Worm (Caenorhabditis elegans) whole organism, mixed stage, embryonic: ENCODE data around the gene lron-5.

Source experiments
- M03D4.4 ChIP-seq: sonication (generic microtip); optimal IDR thresholded peaks from 2 replicates; lab custom pipeline; 2017; ENCODE audit warnings: mild to moderate bottlenecking, missing genetic modification characterization, missing compliant biosample characterization
- bed-3 ChIP-seq: fragments of 200-800 bp; sonication (Bioruptor generic); optimal IDR thresholded peaks from 3 replicates; lab custom pipeline; 2018; ENCODE audit warnings: mild to moderate bottlenecking, missing genetic modification characterization, moderate library complexity, missing compliant biosample characterization
- blmp-1 ChIP-seq: fragments of 150-350 bp; optimal IDR thresholded peaks from 2 replicates; lab custom pipeline; 2014; ENCODE audit warnings: missing biosample characterization, missing genetic modification characterization
- ceh-39 ChIP-seq: fragments of 150-350 bp; optimal IDR thresholded peaks from 2 replicates; lab custom pipeline; 2014; ENCODE audit warnings: missing biosample characterization, missing genetic modification characterization
- ceh-43 ChIP-seq: fragments of 200-800 bp; sonication (Bioruptor generic); optimal IDR thresholded peaks from 2 replicates; lab custom pipeline; 2018; ENCODE audit warnings: mild to moderate bottlenecking, missing genetic modification characterization, moderate library complexity, missing compliant biosample characterization
- ceh-83 ChIP-seq: fragments of 200-800 bp; sonication (Bioruptor generic); optimal IDR thresholded peaks from 2 replicates; lab custom pipeline; 2018; ENCODE audit warnings: mild to moderate bottlenecking, missing genetic modification characterization, missing compliant biosample characterization
- ces-1 ChIP-seq: fragments of 150-350 bp; optimal IDR thresholded peaks from 2 replicates; lab custom pipeline; 2014; ENCODE audit warnings: missing biosample characterization, missing genetic modification reagents, missing genetic modification characterization
- cnd-1 ChIP-seq: fragments of 200-800 bp; sonication (Bioruptor generic); optimal IDR thresholded peaks from 2 replicates; lab custom pipeline; 2018; ENCODE audit warnings: mild to moderate bottlenecking, missing genetic modification characterization, missing compliant biosample characterization
- drap-1 ChIP-seq: fragments of 200-800 bp; sonication (Bioruptor generic); optimal IDR thresholded peaks from 3 replicates; lab custom pipeline; 2018; ENCODE audit warnings: mild to moderate bottlenecking, missing genetic modification characterization, missing compliant biosample characterization
- elt-1 ChIP-seq: sonication (generic microtip); optimal IDR thresholded peaks from 2 replicates; lab custom pipeline; 2017; ENCODE audit warnings: missing genetic modification characterization, mild to moderate bottlenecking, missing compliant biosample characterization, antibody characterized with exemption, moderate library complexity, borderline replicate concordance; ENCODE audit not compliant: insufficient read depth
- elt-3 ChIP-seq: fragments of 150-350 bp; optimal IDR thresholded peaks from 2 replicates; lab custom pipeline; 2014; ENCODE audit warnings: missing biosample characterization, missing genetic modification characterization
- flh-1 ChIP-seq: fragments of 200-800 bp; sonication (Bioruptor generic); optimal IDR thresholded peaks from 2 replicates; lab custom pipeline; 2018; ENCODE audit warnings: mild to moderate bottlenecking, missing genetic modification characterization, moderate library complexity, missing compliant biosample characterization
- ham-2 ChIP-seq: fragments of 200-800 bp; sonication (Bioruptor generic); optimal IDR thresholded peaks from 2 replicates; lab custom pipeline; 2018; ENCODE audit warnings: mild to moderate bottlenecking, missing genetic modification characterization, missing compliant biosample characterization
- hlh-1 ChIP-seq: fragments of 150-350 bp; optimal IDR thresholded peaks from 2 replicates; lab custom pipeline; 2014; ENCODE audit warnings: missing biosample characterization, missing genetic modification reagents, missing genetic modification characterization
- lin-13 ChIP-seq: fragments of 150-350 bp; optimal IDR thresholded peaks from 2 replicates; lab custom pipeline; 2014; ENCODE audit warnings: missing biosample characterization, missing genetic modification characterization
- lin-32 ChIP-seq: fragments of 200-800 bp; sonication (Bioruptor generic); optimal IDR thresholded peaks from 2 replicates; lab custom pipeline; 2018; ENCODE audit warnings: mild to moderate bottlenecking, missing genetic modification characterization, missing compliant biosample characterization
- lsy-2 ChIP-seq: fragments of 150-350 bp; optimal IDR thresholded peaks from 2 replicates; lab custom pipeline; 2014; ENCODE audit warnings: missing biosample characterization, missing genetic modification characterization
- mab-5 ChIP-seq: fragments of 150-350 bp; optimal IDR thresholded peaks from 2 replicates; lab custom pipeline; 2014; ENCODE audit warnings: missing biosample characterization, missing genetic modification characterization
- mep-1 ChIP-seq: fragments of 150-350 bp; optimal IDR thresholded peaks from 2 replicates; lab custom pipeline; 2017; ENCODE audit warnings: missing biosample characterization, missing genetic modification reagents, missing genetic modification characterization, inconsistent platforms
- mls-2 ChIP-seq: sonication (generic microtip); optimal IDR thresholded peaks from 2 replicates; lab custom pipeline; 2016; ENCODE audit warnings: mild to moderate bottlenecking, missing genetic modification characterization, moderate library complexity, missing compliant biosample characterization
- nhr-12 ChIP-seq: fragments of 150-350 bp; optimal IDR thresholded peaks from 2 replicates; lab custom pipeline; 2014; ENCODE audit warnings: missing biosample characterization, missing genetic modification characterization
- nhr-2 ChIP-seq: fragments of 150-350 bp; optimal IDR thresholded peaks from 2 replicates; lab custom pipeline; 2014; ENCODE audit warnings: missing biosample characterization, missing genetic modification characterization
- nhr-237 ChIP-seq: fragments of 150-350 bp; optimal IDR thresholded peaks from 2 replicates; lab custom pipeline; 2014; ENCODE audit warnings: missing biosample characterization, missing genetic modification characterization
- nhr-28 ChIP-seq: fragments of 150-350 bp; optimal IDR thresholded peaks from 2 replicates; lab custom pipeline; 2014; ENCODE audit warnings: missing biosample characterization, missing genetic modification characterization
- nhr-76 ChIP-seq: sonication (generic microtip); optimal IDR thresholded peaks from 2 replicates; lab custom pipeline; 2017; ENCODE audit warnings: missing biosample characterization, missing genetic modification characterization
- pha-4 ChIP-seq: fragments of 150-350 bp; optimal IDR thresholded peaks from 2 replicates; lab custom pipeline; 2018; ENCODE audit warnings: missing biosample characterization, missing genetic modification reagents, missing genetic modification characterization
- sem-2 ChIP-seq: fragments of 200-800 bp; sonication (Bioruptor generic); optimal IDR thresholded peaks from 2 replicates; lab custom pipeline; 2018; ENCODE audit warnings: mild to moderate bottlenecking, missing genetic modification characterization, missing compliant biosample characterization
- snpc-4 ChIP-seq: fragments of 150-350 bp; optimal IDR thresholded peaks from 2 replicates; lab custom pipeline; 2014; ENCODE audit warnings: missing biosample characterization, missing genetic modification characterization
- sptf-1 ChIP-seq: sonication (generic microtip); optimal IDR thresholded peaks from 2 replicates; lab custom pipeline; 2017; ENCODE audit warnings: mild to moderate bottlenecking, missing genetic modification characterization, moderate library complexity, missing compliant biosample characterization
- tbx-8 ChIP-seq: fragments of 200-800 bp; sonication (Bioruptor generic); optimal IDR thresholded peaks from 2 replicates; lab custom pipeline; 2018; ENCODE audit warnings: mild to moderate bottlenecking, missing genetic modification characterization, moderate library complexity, missing compliant biosample characterization
- unc-120 ChIP-seq: sonication (generic microtip); optimal IDR thresholded peaks from 2 replicates; lab custom pipeline; 2017; ENCODE audit warnings: missing genetic modification characterization, missing compliant biosample characterization; ENCODE audit not compliant: poor library complexity, severe bottlenecking
- unc-39 ChIP-seq: fragments of 150-350 bp; optimal IDR thresholded peaks from 2 replicates; lab custom pipeline; 2014; ENCODE audit warnings: missing biosample characterization, missing genetic modification characterization
- unc-62 ChIP-seq: fragments of 150-350 bp; optimal IDR thresholded peaks from 2 replicates; lab custom pipeline; 2014; ENCODE audit warnings: missing biosample characterization, missing genetic modification reagents, missing genetic modification characterization
- zip-8 ChIP-seq: fragments of 150-350 bp; optimal IDR thresholded peaks from 2 replicates; lab custom pipeline; 2014; ENCODE audit warnings: missing biosample characterization, missing genetic modification characterization
- ztf-11 ChIP-seq: fragments of 150-350 bp; optimal IDR thresholded peaks from 2 replicates; lab custom pipeline; 2014; ENCODE audit warnings: missing biosample characterization, missing genetic modification characterization

The lron-5 gene

ce11 chrIII:4643262-4643661 is 20.4 kb downstream of the lron-5 start, which contains the start of gene pfas-1:
Gene pfas-1 (minus strand): TSS chrIII:4643310.
- TF ChIP-seq nhr-12 (tag; lab: Kevin White, UChicago) (no peak), lin-32 (GFP tag; lab: Kevin White, UChicago) (no peak), ces-1 (no peak), nhr-2 (tag; lab: Kevin White, UChicago) (no peak)

- TF ChIP-seq nhr-237 (tag; lab: Kevin White, UChicago) (no peak), blmp-1 (tag; lab: Kevin White, UChicago) (no peak), nhr-2 (tag; lab: Kevin White, UChicago) (no peak), lin-13 (no peak), zip-8 (tag; lab: Kevin White, UChicago) (no peak), ceh-83 (GFP tag; lab: Kevin White, UChicago) (no peak), sptf-1 (tag; lab: Kevin White, UChicago) (no peak), bed-3 (GFP tag; lab: Kevin White, UChicago) (no peak), ceh-39 (tag; lab: Kevin White, UChicago) (no peak), cnd-1 (tag; lab: Kevin White, UChicago) (no peak), sem-2 (GFP tag; lab: Kevin White, UChicago) (no peak), unc-62 (no peak), elt-3 (tag; lab: Kevin White, UChicago) (no peak)
Observed at ce11 chrIII:4646246-4646645, 23.4 kb downstream of the lron-5 start, which contains the start of gene pqn-29. Gene pqn-29 (minus strand): TSS chrIII:4646346.

- no peak for TF ChIP-seq ceh-39 (tag; lab: Kevin White, UChicago)
- no peak for TF ChIP-seq tbx-8 (GFP tag; lab: Kevin White, UChicago)
- TF ChIP-seq ces-1, result no peak
- no peak for TF ChIP-seq ceh-43
- TF ChIP-seq mab-5, result no peak
- TF ChIP-seq nhr-28, result no peak
- no peak for TF ChIP-seq blmp-1 (tag; lab: Kevin White, UChicago)
- TF ChIP-seq ceh-83 (GFP tag; lab: Kevin White, UChicago), result no peak
- TF ChIP-seq sem-2 (GFP tag; lab: Kevin White, UChicago), result no peak
- no peak for TF ChIP-seq sptf-1 (tag; lab: Kevin White, UChicago)
- TF ChIP-seq snpc-4 (tag; lab: Kevin White, UChicago), result no peak
- no peak for TF ChIP-seq bed-3 (GFP tag; lab: Kevin White, UChicago)
- no peak for TF ChIP-seq nhr-12 (tag; lab: Kevin White, UChicago)
- TF ChIP-seq unc-39, result no peak
- TF ChIP-seq nhr-237 (tag; lab: Kevin White, UChicago), result no peak
- TF ChIP-seq, all 35 proteins: peak for 0
Observed at ce11 chrIII:4647341-4647740, 24.5 kb downstream of the lron-5 start.

- no peak for TF ChIP-seq elt-3 (tag; lab: Kevin White, UChicago)
- no peak for TF ChIP-seq ces-1
- TF ChIP-seq zip-8 (tag; lab: Kevin White, UChicago), result no peak
- no peak for TF ChIP-seq nhr-12 (tag; lab: Kevin White, UChicago)
- TF ChIP-seq M03D4.4, result no peak
- no peak for TF ChIP-seq cnd-1 (tag; lab: Kevin White, UChicago)
- TF ChIP-seq lsy-2 (tag; lab: Kevin White, UChicago), result no peak
- TF ChIP-seq sem-2 (GFP tag; lab: Kevin White, UChicago), result no peak
- no peak for TF ChIP-seq flh-1
- TF ChIP-seq ceh-43, result no peak
- no peak for TF ChIP-seq ceh-39 (tag; lab: Kevin White, UChicago)
- no peak for TF ChIP-seq drap-1
- no peak for TF ChIP-seq nhr-2 (tag; lab: Kevin White, UChicago)
- TF ChIP-seq nhr-237 (tag; lab: Kevin White, UChicago), result no peak
Observed at ce11 chrIII:4647878-4648277, 25.0 kb downstream of the lron-5 start, which contains the start of gene T23F11.6. Gene T23F11.6 (minus strand): TSS chrIII:4647922.

ce11 chrIII:4649363-4649768 is 26.5 kb downstream of the lron-5 start:
- no peak for TF ChIP-seq nhr-28
- TF ChIP-seq bed-3 (GFP tag; lab: Kevin White, UChicago), result no peak
- TF ChIP-seq elt-1, result no peak
- no peak for TF ChIP-seq mls-2 (tag; lab: Kevin White, UChicago)
- no peak for TF ChIP-seq ceh-43
- TF ChIP-seq lin-32 (GFP tag; lab: Kevin White, UChicago), result no peak
- peak; percentile 75 for TF ChIP-seq elt-3 (tag; lab: Kevin White, UChicago)
- peak; percentile 58 for TF ChIP-seq unc-120
- peak; percentile 27 for TF ChIP-seq ham-2
- TF ChIP-seq nhr-237 (tag; lab: Kevin White, UChicago), result peak; percentile 90
- TF ChIP-seq mep-1 (tag; lab: Kevin White, UChicago), result peak; percentile 85
- no peak for TF ChIP-seq nhr-12 (tag; lab: Kevin White, UChicago)
- TF ChIP-seq ztf-11, result peak; percentile 32
- TF ChIP-seq unc-62, result peak; percentile 83
- TF ChIP-seq nhr-76 (tag; lab: Kevin White, UChicago), result no peak
- TF ChIP-seq nhr-2 (tag; lab: Kevin White, UChicago), result no peak
- TF ChIP-seq ceh-39 (tag; lab: Kevin White, UChicago), result peak; percentile 3
- TF ChIP-seq zip-8 (tag; lab: Kevin White, UChicago), result no peak
- peak; percentile 90 for TF ChIP-seq hlh-1 (tag; lab: Kevin White, UChicago)
- peak; percentile 50 for TF ChIP-seq drap-1
- TF ChIP-seq cnd-1 (tag; lab: Kevin White, UChicago), result no peak
- peak; percentile 92 for TF ChIP-seq pha-4 (tag; lab: Kevin White, UChicago)
- TF ChIP-seq snpc-4 (tag; lab: Kevin White, UChicago), result no peak
- TF ChIP-seq tbx-8 (GFP tag; lab: Kevin White, UChicago), result no peak
- TF ChIP-seq M03D4.4, result peak; percentile 58
- TF ChIP-seq lsy-2 (tag; lab: Kevin White, UChicago), result peak; percentile 68
- no peak for TF ChIP-seq flh-1
- TF ChIP-seq sem-2 (GFP tag; lab: Kevin White, UChicago), result no peak
- TF ChIP-seq ceh-83 (GFP tag; lab: Kevin White, UChicago), result no peak
- TF ChIP-seq mab-5, result no peak
- TF ChIP-seq ces-1, result peak; percentile 60
- no peak for TF ChIP-seq blmp-1 (tag; lab: Kevin White, UChicago)
- TF ChIP-seq unc-39, result no peak
- TF ChIP-seq sptf-1 (tag; lab: Kevin White, UChicago), result no peak
- TF ChIP-seq lin-13, result peak; percentile 42
- TF ChIP-seq, all 35 proteins: peak for 15
